Fruit fly (Drosophila melanogaster): ENCODE measurements around the gene CG32650.

CG32650 gene

dm6 chrX:12903099-12903616 is 4.7 kb upstream of the CG32650 start, which contains the start of gene Flad1:
Flad1 (minus strand) TSS chrX:12903516.
- TF ChIP-seq fd96Ca (GFP tag; IDR thresholded peaks at IDR 0.05) = 0 out of 3 replicates have a peak, but pooled peaks have one; percentile 20
- 0 out of 2 replicates have a peak, but pooled peaks have one; percentile 8 for TF ChIP-seq CG32121 (GFP tag; IDR thresholded peaks at IDR 0.05)
- no peak for TF ChIP-seq CG14655 (GFP tag; optimal IDR thresholded peaks at IDR 0.05)
- TF ChIP-seq CG8301 (tag; optimal IDR thresholded peaks at IDR 0.05) = no peak
- no peak for TF ChIP-seq CG8159 (tag; optimal IDR thresholded peaks at IDR 0.05)
- no peak for TF ChIP-seq CG10348 (GFP tag; IDR thresholded peaks at IDR 0.05)
- no peak for TF ChIP-seq EcR (GFP tag; optimal IDR thresholded peaks at IDR 0.05)
- peak; percentile 18; the same call in 1 of the 2 replicates for TF ChIP-seq CG12605 (GFP tag; IDR thresholded peaks at IDR 0.05)

- no peak for TF ChIP-seq rn (GFP tag; IDR thresholded peaks at IDR 0.05)
- no peak for TF ChIP-seq CG4496 (GFP tag; IDR thresholded peaks at IDR 0.05)
- 0 out of 3 replicates have a peak, but pooled peaks have one; percentile 11 for TF ChIP-seq fd96Ca (GFP tag; IDR thresholded peaks at IDR 0.05)
- TF ChIP-seq Ets98B (GFP tag; IDR thresholded peaks at IDR 0.05) = no peak
Measured at dm6 chrX:12900718-12901442, 2.4 kb upstream of the CG32650 start, which contains the start of gene Coq8. Coq8 (minus strand) TSS chrX:12901114.

DNA sequence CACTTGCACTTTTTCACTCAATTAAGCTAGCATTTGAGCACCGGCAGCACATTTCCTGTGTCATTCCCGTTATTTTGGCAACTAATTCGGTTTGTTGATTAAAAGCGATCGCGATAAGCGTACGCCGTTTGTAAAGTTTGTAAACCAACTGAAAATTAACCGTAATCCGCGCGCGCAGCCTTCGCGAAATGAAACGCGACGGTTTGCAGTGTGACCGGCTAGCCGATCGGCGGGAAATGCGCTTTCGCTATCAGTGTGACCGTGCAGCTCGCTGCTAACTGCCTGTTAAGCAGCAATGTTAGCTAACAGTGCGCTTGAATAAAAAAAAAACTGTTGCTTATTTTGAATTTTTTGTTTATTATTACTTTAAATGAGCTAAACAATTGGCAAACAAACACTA is 1.3 kb downstream of the CG32650 start, which contains the start of gene Pde9:
Pde9 (minus strand) TSS at position 178 of the 400 bp plus-strand sequence.
- TF ChIP-seq EcR (GFP tag; optimal IDR thresholded peaks at IDR 0.05) (no peak), Snoo (tag; optimal IDR thresholded peaks at IDR 0.05) (no peak), gl (tag; optimal IDR thresholded peaks at IDR 0.05) (no peak), CG4496 (GFP tag; IDR thresholded peaks at IDR 0.05) (peak; percentile 21; the same call in 1 of the 3 replicates), CG12605 (GFP tag; IDR thresholded peaks at IDR 0.05) (peak; percentile 14; the same call in 1 of the 2 replicates), CG13204 (GFP tag; optimal IDR thresholded peaks at IDR 0.05) (no peak)

DNA sequence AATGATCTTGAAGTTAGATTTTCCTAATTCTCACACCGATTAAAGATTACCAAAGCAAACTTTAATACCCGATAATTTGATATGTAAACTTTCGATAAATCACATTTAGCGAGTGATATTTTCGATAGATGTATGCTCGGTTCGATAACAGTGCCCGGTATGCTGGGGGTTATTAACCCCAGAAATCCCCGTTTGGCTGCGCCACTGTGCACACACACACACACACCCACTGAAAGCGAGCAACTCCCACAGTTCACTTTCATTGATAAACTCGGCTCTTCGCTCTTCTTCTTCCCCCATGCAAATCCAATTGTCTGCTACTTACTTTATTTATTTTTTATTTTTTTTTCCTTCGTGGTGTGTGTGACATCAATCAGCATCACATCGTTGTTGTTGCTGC is 2.1 kb downstream of the CG32650 start:
- TF ChIP-seq Pif1B (GFP tag; optimal IDR thresholded peaks at IDR 0.05) (no peak), gl (tag; optimal IDR thresholded peaks at IDR 0.05) (no peak), CG34367 (tag; optimal IDR thresholded peaks at IDR 0.05) (no peak), CG8301 (tag; optimal IDR thresholded peaks at IDR 0.05) (peak; percentile 40), CG10348 (GFP tag; IDR thresholded peaks at IDR 0.05) (no peak), CG4496 (GFP tag; IDR thresholded peaks at IDR 0.05) (peak; percentile 62; the same call in 2 of the 3 replicates), CG15710 (tag; optimal IDR thresholded peaks at IDR 0.05) (peak; percentile 17), CG14655 (GFP tag; optimal IDR thresholded peaks at IDR 0.05) (no peak), EcR (GFP tag; optimal IDR thresholded peaks at IDR 0.05) (peak; percentile 81), Ets98B (GFP tag; IDR thresholded peaks at IDR 0.05) (no peak; the same call in 1 of the 2 replicates), CG17806 (tag; optimal IDR thresholded peaks at IDR 0.05) (peak; percentile 28), CG8159 (tag; optimal IDR thresholded peaks at IDR 0.05) (peak; percentile 26), CG32121 (GFP tag; IDR thresholded peaks at IDR 0.05) (peak; percentile 22; the same call in 1 of the 2 replicates), D1 (tag; optimal IDR thresholded peaks at IDR 0.05) (no peak), fd96Ca (GFP tag; IDR thresholded peaks at IDR 0.05) (peak; percentile 28; the same call in 1 of the 3 replicates), CG12605 (GFP tag; IDR thresholded peaks at IDR 0.05) (no peak), CG9948 (tag; optimal IDR thresholded peaks at IDR 0.05) (no peak), Snoo (tag; optimal IDR thresholded peaks at IDR 0.05) (no peak), Pif1A (GFP tag; optimal IDR thresholded peaks at IDR 0.05) (no peak), CG13204 (GFP tag; optimal IDR thresholded peaks at IDR 0.05) (no peak), rn (GFP tag; IDR thresholded peaks at IDR 0.05) (no peak)

DNA sequence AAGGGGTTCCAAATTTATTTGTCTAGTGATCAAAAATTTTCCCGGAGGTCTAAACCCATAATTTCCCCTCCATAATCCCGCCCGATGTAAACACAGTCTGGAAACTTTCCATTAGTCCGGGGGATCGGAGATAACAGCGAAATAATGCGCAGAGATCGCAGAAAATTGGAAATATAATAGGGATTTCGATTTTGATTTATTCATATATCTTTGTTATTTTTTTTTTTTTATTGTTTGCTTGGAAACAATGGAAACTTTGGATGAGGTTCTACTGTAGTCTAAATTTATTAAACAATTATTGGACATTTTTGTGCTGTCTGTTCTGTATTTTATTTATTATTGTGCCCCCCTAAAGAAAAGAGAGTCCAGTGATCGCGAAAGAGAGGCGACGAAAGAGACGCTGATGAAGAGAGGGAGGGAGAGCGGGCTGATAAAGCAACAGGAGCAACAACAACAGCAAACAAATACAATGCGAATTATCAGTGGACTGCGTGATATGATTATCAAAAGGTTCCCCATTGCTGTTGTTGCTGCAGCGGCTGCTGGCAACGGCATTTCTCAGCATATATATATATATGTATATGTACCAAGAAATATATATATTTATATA is 3.2 kb downstream of the CG32650 start:
- TF ChIP-seq CG12605 (GFP tag; IDR thresholded peaks at IDR 0.05) = 0 out of 2 replicates have a peak, but pooled peaks have one; percentile 41
- no peak for TF ChIP-seq Ets98B (GFP tag; IDR thresholded peaks at IDR 0.05)
- peak; percentile 58 for TF ChIP-seq EcR (GFP tag; optimal IDR thresholded peaks at IDR 0.05)

- no peak for TF ChIP-seq fd96Ca (GFP tag; IDR thresholded peaks at IDR 0.05)
- no peak for TF ChIP-seq CG8301 (tag; optimal IDR thresholded peaks at IDR 0.05)
- no peak for TF ChIP-seq EcR (GFP tag; optimal IDR thresholded peaks at IDR 0.05)
- no peak for TF ChIP-seq gl (tag; optimal IDR thresholded peaks at IDR 0.05)
- TF ChIP-seq CG15710 (tag; optimal IDR thresholded peaks at IDR 0.05) = no peak
- no peak for TF ChIP-seq CG14655 (GFP tag; optimal IDR thresholded peaks at IDR 0.05)
- TF ChIP-seq Pif1A (GFP tag; optimal IDR thresholded peaks at IDR 0.05) = no peak
- no peak for TF ChIP-seq CG8159 (tag; optimal IDR thresholded peaks at IDR 0.05)
- TF ChIP-seq CG34367 (tag; optimal IDR thresholded peaks at IDR 0.05) = no peak
Measured at dm6 chrX:12893969-12894368, 4.5 kb downstream of the CG32650 start.
